Worm (Caenorhabditis elegans): ENCODE measurements around the gene R13D11.3.

- TF ChIP-seq ces-1 (GFP tag; optimal IDR thresholded peaks at IDR 0.05) (no peak), nhr-28 (tag; optimal IDR thresholded peaks at IDR 0.05) (no peak), nhr-76 (tag; optimal IDR thresholded peaks at IDR 0.05) (no peak), flh-1 (GFP tag; optimal IDR thresholded peaks at IDR 0.05) (no peak), mep-1 (tag; optimal IDR thresholded peaks at IDR 0.05) (no peak), pha-4 (tag; optimal IDR thresholded peaks at IDR 0.05) (no peak), blmp-1 (tag; optimal IDR thresholded peaks at IDR 0.05) (no peak), bed-3 (GFP tag; optimal IDR thresholded peaks at IDR 0.05) (no peak), unc-62 (GFP tag; optimal IDR thresholded peaks at IDR 0.05) (no peak), nhr-12 (tag; optimal IDR thresholded peaks at IDR 0.05) (no peak)
Observed at ce11 chrV:774341-774740, 40.5 kb upstream of the R13D11.3 start.
